Worm (Caenorhabditis elegans) whole organism, L2 larva: ENCODE measurements around the gene K08D9.10.

ENCODE experiments used
- R02D3.7 ChIP-seq: fragments of 150-350 bp; optimal IDR thresholded peaks from 2 replicates; lab custom pipeline; 2014; ENCODE audit warnings: missing biosample characterization, missing genetic modification characterization
- Y55F3AM.14 ChIP-seq: fragments of 200-800 bp; sonication (Bioruptor generic); optimal IDR thresholded peaks from 2 replicates; lab custom pipeline; 2018; ENCODE audit warnings: mild to moderate bottlenecking, missing genetic modification characterization, missing compliant biosample characterization
- ZK546.5 ChIP-seq: sonication (generic microtip); optimal IDR thresholded peaks from 2 replicates; lab custom pipeline; 2017; ENCODE audit warnings: missing biosample characterization, missing genetic modification characterization
- elt-1 ChIP-seq: fragments of 150-350 bp; optimal IDR thresholded peaks from 2 replicates; lab custom pipeline; 2014; ENCODE audit warnings: missing biosample characterization, missing genetic modification characterization
- lin-13 ChIP-seq: fragments of 150-350 bp; optimal IDR thresholded peaks from 2 replicates; lab custom pipeline; 2014; ENCODE audit warnings: missing biosample characterization, missing genetic modification reagents, missing genetic modification characterization
- nhr-237 ChIP-seq: fragments of 150-350 bp; optimal IDR thresholded peaks from 2 replicates; lab custom pipeline; 2014; ENCODE audit warnings: missing biosample characterization, missing genetic modification characterization
- snpc-4 ChIP-seq: fragments of 150-350 bp; optimal IDR thresholded peaks from 2 replicates; lab custom pipeline; 2014; ENCODE audit warnings: missing biosample characterization, missing genetic modification characterization
- zag-1 ChIP-seq: fragments of 150-350 bp; optimal IDR thresholded peaks from 2 replicates; lab custom pipeline; 2014; ENCODE audit warnings: missing biosample characterization, missing genetic modification characterization

- TF ChIP-seq nhr-237 (tag; lab: Kevin White, UChicago) (no peak), elt-1 (no peak), zag-1 (no peak), snpc-4 (tag; lab: Kevin White, UChicago) (no peak), Y55F3AM.14 (GFP tag; lab: Kevin White, UChicago) (no peak), ZK546.5 (no peak), lin-13 (GFP tag; lab: Kevin White, UChicago) (no peak), R02D3.7 (no peak)
Measured at ce11 chrV:3193091-3193608, 37.5 kb upstream of the K08D9.10 start, which contains the start of the genes Y73C8B.3 and Y73C8B.9.
